Worm (Caenorhabditis elegans): Measurements from ENCODE around the gene poml-4.

ce11 chrII:1500959-1501358, 39.8 kb upstream of the poml-4 start:
- TF ChIP-seq ZK546.5 (tag; optimal IDR thresholded peaks at IDR 0.05) (no peak), lsy-12 (tag; optimal IDR thresholded peaks at IDR 0.05) (no peak), nhr-77 (tag; optimal IDR thresholded peaks at IDR 0.05) (no peak), ceh-82 (tag; optimal IDR thresholded peaks at IDR 0.05) (no peak)
